Worm (Caenorhabditis elegans) whole organism, mixed stage, embryonic: Measurements from ENCODE around the gene wht-8.

ENCODE experiments used
- blmp-1 ChIP-seq: fragments of 150-350 bp; optimal IDR thresholded peaks from 2 replicates; lab custom pipeline; 2014; ENCODE audit warnings: missing biosample characterization, missing genetic modification characterization
- elt-3 ChIP-seq: fragments of 150-350 bp; optimal IDR thresholded peaks from 2 replicates; lab custom pipeline; 2014; ENCODE audit warnings: missing biosample characterization, missing genetic modification characterization
- ham-2 ChIP-seq: fragments of 200-800 bp; sonication (Bioruptor generic); optimal IDR thresholded peaks from 2 replicates; lab custom pipeline; 2018; ENCODE audit warnings: mild to moderate bottlenecking, missing genetic modification characterization, missing compliant biosample characterization
- lin-13 ChIP-seq: fragments of 150-350 bp; optimal IDR thresholded peaks from 2 replicates; lab custom pipeline; 2014; ENCODE audit warnings: missing biosample characterization, missing genetic modification characterization
- mls-2 ChIP-seq: sonication (generic microtip); optimal IDR thresholded peaks from 2 replicates; lab custom pipeline; 2016; ENCODE audit warnings: mild to moderate bottlenecking, missing genetic modification characterization, moderate library complexity, missing compliant biosample characterization
- nhr-237 ChIP-seq: fragments of 150-350 bp; optimal IDR thresholded peaks from 2 replicates; lab custom pipeline; 2014; ENCODE audit warnings: missing biosample characterization, missing genetic modification characterization
- unc-39 ChIP-seq: fragments of 150-350 bp; optimal IDR thresholded peaks from 2 replicates; lab custom pipeline; 2014; ENCODE audit warnings: missing biosample characterization, missing genetic modification characterization
- ztf-11 ChIP-seq: fragments of 150-350 bp; optimal IDR thresholded peaks from 2 replicates; lab custom pipeline; 2014; ENCODE audit warnings: missing biosample characterization, missing genetic modification characterization

- no peak for TF ChIP-seq blmp-1
- no peak for TF ChIP-seq mls-2 (tag; lab: Kevin White, UChicago)
- TF ChIP-seq lin-13 (tag; lab: Kevin White, UChicago) = no peak
- no peak for TF ChIP-seq ham-2 (GFP tag; lab: Kevin White, UChicago)
- TF ChIP-seq nhr-237 = no peak
- no peak for TF ChIP-seq elt-3 (tag; lab: Kevin White, UChicago)
- no peak for TF ChIP-seq unc-39 (tag; lab: Kevin White, UChicago)
- no peak for TF ChIP-seq ztf-11 (tag; lab: Kevin White, UChicago)
These were observed 46.3 kb upstream of the wht-8 start for ce11 chrIII:11172232-11172713.
